Fruit fly (Drosophila melanogaster) whole organism, wandering third instar larva: ENCODE measurements around the gene CG7156.

Source experiments
- Abd-B ChIP-seq: fragments of >200 bp; optimal IDR thresholded peaks from 2 replicates; lab custom pipeline; 2017; ENCODE audit warnings: missing biosample characterization, missing genetic modification characterization
- CG32264 ChIP-seq: fragments of 200-800 bp; sonication (Bioruptor generic); optimal IDR thresholded peaks from 2 replicates; lab custom pipeline; 2016; ENCODE audit warnings: missing biosample characterization, missing genetic modification characterization
- CG9705 ChIP-seq: fragments of 200-800 bp; sonication (Bioruptor generic); optimal IDR thresholded peaks from 2 replicates; lab custom pipeline; 2018; ENCODE audit warnings: missing biosample characterization, mild to moderate bottlenecking, missing genetic modification characterization
- CrebA ChIP-seq: fragments of 200-800 bp; sonication (Bioruptor generic); optimal IDR thresholded peaks from 2 replicates; lab custom pipeline; 2016; ENCODE audit warnings: missing biosample characterization, mild to moderate bottlenecking, missing genetic modification characterization, borderline replicate concordance
- Dfd ChIP-seq: fragments of >200 bp; optimal IDR thresholded peaks from 2 replicates; lab custom pipeline; 2017; ENCODE audit warnings: missing biosample characterization, missing genetic modification characterization
- Dif ChIP-seq: fragments of 200-275, 200-300 bp; sonication (Bioruptor generic); optimal IDR thresholded peaks from 2 replicates; lab custom pipeline; 2018; ENCODE audit warnings: missing biosample characterization, missing genetic modification characterization; ENCODE audit not compliant: partially characterized antibody
- GATAd ChIP-seq: sonication (Bioruptor generic); optimal IDR thresholded peaks from 2 replicates; lab custom pipeline; 2016; ENCODE audit warnings: missing biosample characterization, missing genetic modification characterization
- HLH106 ChIP-seq: fragments of 200-800 bp; optimal IDR thresholded peaks from 3 replicates; lab custom pipeline; 2019; ENCODE audit warnings: missing biosample characterization, mild to moderate bottlenecking, missing genetic modification characterization, moderate library complexity
- Hnf4 ChIP-seq: fragments of 200-800 bp; sonication (Bioruptor generic); optimal IDR thresholded peaks from 2 replicates; lab custom pipeline; 2016; ENCODE audit warnings: missing biosample characterization, mild to moderate bottlenecking, missing genetic modification characterization
- Hr78 ChIP-seq: fragments of >200 bp; optimal IDR thresholded peaks from 2 replicates; lab custom pipeline; 2017; ENCODE audit warnings: missing biosample characterization, missing genetic modification characterization
- Hr83 ChIP-seq: fragments of 200-300 bp; sonication (Bioruptor generic); optimal IDR thresholded peaks from 2 replicates; lab custom pipeline; 2016; ENCODE audit warnings: missing biosample characterization, mild to moderate bottlenecking, missing genetic modification characterization, moderate library complexity; ENCODE audit not compliant: poor library complexity, severe bottlenecking
- Jra ChIP-seq: sonication (Bioruptor generic); optimal IDR thresholded peaks from 2 replicates; lab custom pipeline; 2016; ENCODE audit warnings: missing biosample characterization, missing genetic modification characterization
- Mio ChIP-seq: sonication (Bioruptor generic); optimal IDR thresholded peaks from 2 replicates; lab custom pipeline; 2016; ENCODE audit warnings: missing biosample characterization, missing genetic modification characterization
- Myc ChIP-seq: fragments of >200 bp; optimal IDR thresholded peaks from 2 replicates; lab custom pipeline; 2017
- N ChIP-seq: fragments of >200 bp; optimal IDR thresholded peaks from 2 replicates; lab custom pipeline; 2018; ENCODE audit warnings: missing biosample characterization, missing external identifiers, missing genetic modification characterization
- OdsH ChIP-seq: fragments of 200-800 bp; sonication (Bioruptor generic); optimal IDR thresholded peaks from 2 replicates; lab custom pipeline; 2016; ENCODE audit warnings: missing biosample characterization, mild to moderate bottlenecking, missing genetic modification characterization
- Rel ChIP-seq, 2 experiments: fragments of 200-800 bp; sonication (Bioruptor generic) in 1 of 2; optimal IDR thresholded peaks; 2 replicates in 1 of 2; 3 replicates in 1 of 2; lab custom pipeline; 2016 to 2019; ENCODE audit warnings: mild to moderate bottlenecking in 2 of 2, missing biosample characterization in 2 of 2, missing genetic modification characterization in 2 of 2, moderate library complexity in 1 of 2
- Sp1 ChIP-seq: fragments of 200-800 bp; sonication (Bioruptor generic); optimal IDR thresholded peaks from 3 replicates; lab custom pipeline; 2019; ENCODE audit warnings: missing biosample characterization, mild to moderate bottlenecking, missing genetic modification characterization, moderate library complexity
- Vsx2 ChIP-seq: fragments of 200-300, 225-300 bp; sonication (Bioruptor generic); optimal IDR thresholded peaks from 2 replicates; lab custom pipeline; 2018; ENCODE audit warnings: missing biosample characterization, missing genetic modification characterization; ENCODE audit not compliant: partially characterized antibody
- br ChIP-seq: fragments of 200-800 bp; sonication (Bioruptor generic); optimal IDR thresholded peaks from 2 replicates; lab custom pipeline; 2016; ENCODE audit warnings: missing biosample characterization, missing genetic modification characterization
- brk ChIP-seq: fragments of 200-800 bp; sonication (Bioruptor generic); optimal IDR thresholded peaks from 2 replicates; lab custom pipeline; 2016; ENCODE audit warnings: missing biosample characterization, mild to moderate bottlenecking, missing genetic modification characterization
- dl ChIP-seq, 2 experiments: fragments of 175-275, 200-275 bp in 1 of 2; fragments of 200-275 bp in 1 of 2; sonication (Bioruptor generic); optimal IDR thresholded peaks; lab custom pipeline; 2018; ENCODE audit warnings: mild to moderate bottlenecking in 2 of 2, missing biosample characterization in 2 of 2, missing genetic modification characterization in 2 of 2, moderate library complexity in 2 of 2; ENCODE audit not compliant: partially characterized antibody in 2 of 2, insufficient read depth in 1 of 2
- dmrt93B ChIP-seq: fragments of 200-800 bp; sonication (Bioruptor generic); optimal IDR thresholded peaks from 2 replicates; lab custom pipeline; 2018; ENCODE audit warnings: missing biosample characterization, mild to moderate bottlenecking, missing genetic modification characterization
- dsf ChIP-seq: sonication (Bioruptor generic); optimal IDR thresholded peaks from 2 replicates; lab custom pipeline; 2016; ENCODE audit warnings: missing biosample characterization, missing genetic modification characterization, borderline replicate concordance
- ey ChIP-seq: fragments of 200-800 bp; sonication (Bioruptor generic); optimal IDR thresholded peaks from 2 replicates; lab custom pipeline; 2016; ENCODE audit warnings: missing biosample characterization, missing genetic modification characterization
- foxo ChIP-seq, 2 experiments: fragments of 200-800 bp; sonication (Bioruptor generic); optimal IDR thresholded peaks; 2 replicates in 1 of 2; 3 replicates in 1 of 2; lab custom pipeline; 2016 to 2017; ENCODE audit warnings: missing biosample characterization in 2 of 2, missing genetic modification characterization in 2 of 2
- fru ChIP-seq: fragments of 200-800 bp; sonication (Bioruptor generic); optimal IDR thresholded peaks from 3 replicates; lab custom pipeline; 2016; ENCODE audit warnings: missing biosample characterization, mild to moderate bottlenecking, missing genetic modification characterization
- h ChIP-seq: fragments of 200-800 bp; sonication (Bioruptor generic); optimal IDR thresholded peaks from 3 replicates; lab custom pipeline; 2016; ENCODE audit warnings: missing biosample characterization, mild to moderate bottlenecking, missing genetic modification characterization
- jim ChIP-seq: fragments of 175-275, 200-325 bp; sonication (Bioruptor generic); optimal IDR thresholded peaks from 2 replicates; lab custom pipeline; 2016; ENCODE audit warnings: missing biosample characterization, mild to moderate bottlenecking, missing genetic modification characterization
- lola ChIP-seq: fragments of >200 bp; optimal IDR thresholded peaks from 2 replicates; lab custom pipeline; 2017; ENCODE audit warnings: missing biosample characterization, missing genetic modification characterization
- pan ChIP-seq: fragments of >200 bp; optimal IDR thresholded peaks from 2 replicates; lab custom pipeline; 2017
- psq ChIP-seq: fragments of 200-800 bp; sonication (Bioruptor generic); optimal IDR thresholded peaks from 3 replicates; lab custom pipeline; 2017; ENCODE audit warnings: missing biosample characterization, mild to moderate bottlenecking, missing genetic modification characterization, moderate library complexity
- rgr ChIP-seq: fragments of 200-800 bp; sonication (Bioruptor generic); optimal IDR thresholded peaks from 3 replicates; lab custom pipeline; 2016; ENCODE audit warnings: missing biosample characterization, mild to moderate bottlenecking, missing genetic modification characterization
- sage ChIP-seq: fragments of 200-800 bp; sonication (Bioruptor generic); optimal IDR thresholded peaks from 2 replicates; lab custom pipeline; 2016; ENCODE audit warnings: missing biosample characterization, mild to moderate bottlenecking, missing genetic modification characterization
- sv ChIP-seq: fragments of 200-800 bp; sonication (Bioruptor generic); optimal IDR thresholded peaks from 3 replicates; lab custom pipeline; 2016; ENCODE audit warnings: missing biosample characterization, missing genetic modification characterization
- tai ChIP-seq: sonication (Bioruptor generic); optimal IDR thresholded peaks from 2 replicates; lab custom pipeline; 2016; ENCODE audit warnings: missing biosample characterization, missing genetic modification characterization
- usp ChIP-seq: fragments of >200 bp; optimal IDR thresholded peaks from 2 replicates; lab custom pipeline; 2017; ENCODE audit warnings: missing biosample characterization, missing genetic modification characterization
- woc ChIP-seq: sonication (Bioruptor generic); optimal IDR thresholded peaks from 2 replicates; lab custom pipeline; 2016; ENCODE audit warnings: missing biosample characterization, mild to moderate bottlenecking, missing genetic modification characterization

Gene CG7156

dm6 chr3R:18283441-18283840 lies 41.5 kb upstream of the CG7156 start, which contains the start of the genes CG14312 and CG8064:
CG14312 (minus strand) TSS chr3R:18283528.
CG8064 (plus strand) TSS chr3R:18283660.
- no peak for TF ChIP-seq Rel (GFP tag; optimal IDR thresholded peaks at IDR 0.05; lab: Kevin White, UChicago)
- TF ChIP-seq Rel (tag; optimal IDR thresholded peaks at IDR 0.05; lab: Kevin White, UChicago): peak; percentile 27
- TF ChIP-seq dl (GFP tag; optimal IDR thresholded peaks at IDR 0.05; lab: Kevin White, UChicago; ENCODE audit: insufficient read depth in 1 of 2, partially characterized antibody in 2 of 2): no peak

- TF ChIP-seq Rel (GFP tag; optimal IDR thresholded peaks at IDR 0.05; lab: Kevin White, UChicago) (no peak), Rel (tag; optimal IDR thresholded peaks at IDR 0.05; lab: Kevin White, UChicago) (peak; percentile 3), dmrt93B (GFP tag; lab: Kevin White, UChicago) (no peak)
Measured at dm6 chr3R:18280866-18281473, 39.0 kb upstream of the CG7156 start.

dm6 chr3R:18280133-18280532 lies 38.2 kb upstream of the CG7156 start:
- no peak for TF ChIP-seq Abd-B
- no peak for TF ChIP-seq OdsH (GFP tag; lab: Kevin White, UChicago)
- no peak for TF ChIP-seq br (GFP tag; lab: Kevin White, UChicago)
- TF ChIP-seq dsf (GFP tag; lab: Kevin White, UChicago): no peak
- TF ChIP-seq Hnf4: no peak
- no peak for TF ChIP-seq sage (GFP tag; lab: Kevin White, UChicago)
- TF ChIP-seq foxo (GFP tag; optimal IDR thresholded peaks at IDR 0.05; lab: Kevin White, UChicago): no peak
- no peak for TF ChIP-seq CG9705 (GFP tag; lab: Kevin White, UChicago)
- peak; percentile 11 for TF ChIP-seq h (GFP tag; lab: Kevin White, UChicago)
- TF ChIP-seq Jra (GFP tag; lab: Kevin White, UChicago): no peak
- TF ChIP-seq N (GFP tag; lab: Kevin White, UChicago): no peak
- TF ChIP-seq Hr78: no peak
- no peak for TF ChIP-seq rgr (GFP tag; lab: Kevin White, UChicago)
- TF ChIP-seq Dfd (GFP tag; lab: Kevin White, UChicago): no peak
- no peak for TF ChIP-seq lola (GFP tag; lab: Kevin White, UChicago)
- TF ChIP-seq brk (GFP tag; lab: Kevin White, UChicago): no peak
- TF ChIP-seq Rel (GFP tag; optimal IDR thresholded peaks at IDR 0.05; lab: Kevin White, UChicago): no peak
- TF ChIP-seq Rel (tag; optimal IDR thresholded peaks at IDR 0.05; lab: Kevin White, UChicago): peak; percentile 98
- TF ChIP-seq, all 38 proteins: peak for 2

dm6 chr3R:18279494-18279893 lies 37.5 kb upstream of the CG7156 start, which contains the start of gene CG7142:
CG7142 (minus strand) TSS chr3R:18279522.
- no peak for TF ChIP-seq CrebA (GFP tag; lab: Kevin White, UChicago)
- no peak for TF ChIP-seq jim (GFP tag; lab: Kevin White, UChicago)
- TF ChIP-seq Mio: no peak
- no peak for TF ChIP-seq fru
- no peak for TF ChIP-seq sage (GFP tag; lab: Kevin White, UChicago)
- no peak for TF ChIP-seq dmrt93B (GFP tag; lab: Kevin White, UChicago)
- no peak for TF ChIP-seq Rel (GFP tag; optimal IDR thresholded peaks at IDR 0.05; lab: Kevin White, UChicago)
- TF ChIP-seq Rel (tag; optimal IDR thresholded peaks at IDR 0.05; lab: Kevin White, UChicago): peak; percentile 83
- peak; percentile 44 for TF ChIP-seq br (GFP tag; lab: Kevin White, UChicago)
- TF ChIP-seq Hr83 (GFP tag; lab: Kevin White, UChicago): peak; percentile 5
- no peak for TF ChIP-seq pan (lab: Kevin White, UChicago)
- no peak for TF ChIP-seq Dfd (GFP tag; lab: Kevin White, UChicago)
- no peak for TF ChIP-seq Hnf4
- no peak for TF ChIP-seq sv (GFP tag; lab: Kevin White, UChicago)
- TF ChIP-seq woc (GFP tag; lab: Kevin White, UChicago): no peak
- no peak for TF ChIP-seq psq
- TF ChIP-seq usp (GFP tag; lab: Kevin White, UChicago): no peak
- no peak for TF ChIP-seq brk (GFP tag; lab: Kevin White, UChicago)
- no peak for TF ChIP-seq HLH106 (tag; lab: Kevin White, UChicago)
- peak in 1 of 2 experiments; percentile 13 for TF ChIP-seq foxo (GFP tag; optimal IDR thresholded peaks at IDR 0.05; lab: Kevin White, UChicago)
- TF ChIP-seq Abd-B: no peak
- no peak for TF ChIP-seq CG32264 (GFP tag; lab: Kevin White, UChicago)
- peak; percentile 53 for TF ChIP-seq Dif (GFP tag; lab: Kevin White, UChicago)
- TF ChIP-seq Myc (lab: Kevin White, UChicago): no peak
- TF ChIP-seq N (GFP tag; lab: Kevin White, UChicago): no peak
- peak; percentile 25 for TF ChIP-seq ey
- no peak for TF ChIP-seq GATAd (GFP tag; lab: Kevin White, UChicago)
- TF ChIP-seq Jra (GFP tag; lab: Kevin White, UChicago): no peak
- peak; percentile 32 for TF ChIP-seq OdsH (GFP tag; lab: Kevin White, UChicago)
- TF ChIP-seq rgr (GFP tag; lab: Kevin White, UChicago): peak; percentile 34
- TF ChIP-seq Vsx2 (GFP tag; lab: Kevin White, UChicago): no peak
- TF ChIP-seq Sp1 (GFP tag; lab: Kevin White, UChicago): no peak
- no peak for TF ChIP-seq dl (GFP tag; optimal IDR thresholded peaks at IDR 0.05; lab: Kevin White, UChicago; ENCODE audit: insufficient read depth in 1 of 2, partially characterized antibody in 2 of 2)
- TF ChIP-seq h (GFP tag; lab: Kevin White, UChicago): peak; percentile 66
- no peak for TF ChIP-seq CG9705 (GFP tag; lab: Kevin White, UChicago)
- no peak for TF ChIP-seq Hr78
- no peak for TF ChIP-seq lola (GFP tag; lab: Kevin White, UChicago)
- TF ChIP-seq tai: no peak
- no peak for TF ChIP-seq dsf (GFP tag; lab: Kevin White, UChicago)
